Worm (Caenorhabditis elegans): ENCODE measurements around the gene ttr-28.
A peak's percentile ranks its signal among the peaks of the same experiment; 100 is the strongest.

ttr-28 gene

DNA sequence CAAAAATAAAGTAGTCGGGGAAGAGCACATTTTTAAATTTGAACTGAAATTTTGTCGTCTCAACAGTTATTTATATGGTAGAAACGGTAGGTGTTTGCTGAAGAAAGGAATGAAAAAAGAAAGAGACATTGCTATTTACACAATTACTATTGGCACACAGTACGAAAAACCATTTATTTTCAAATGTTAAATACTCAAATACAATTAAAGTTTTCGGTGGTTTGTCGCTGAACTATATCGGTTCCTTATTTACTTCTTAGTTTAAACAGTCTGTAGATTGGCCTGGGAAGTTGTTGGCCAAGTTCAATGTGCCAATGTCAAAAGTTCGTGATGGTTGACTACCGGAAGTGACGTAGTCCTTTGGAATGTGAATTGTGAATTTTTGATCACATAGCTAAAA lies 920 bp downstream of the ttr-28 start, which contains the start of gene ttr-27:
Gene ttr-27 (minus strand): TSS at position 45 of the 400 bp plus-strand sequence.
- no peak for TF ChIP-seq F33H1.4 (GFP tag; IDR thresholded peaks at IDR 0.05)
- TF ChIP-seq rpc-1 (optimal IDR thresholded peaks at IDR 0.05): no peak
- TF ChIP-seq rpc-1 (tag; optimal IDR thresholded peaks at IDR 0.05): no peak
- no peak for TF ChIP-seq ekl-4 (GFP tag; IDR thresholded peaks at IDR 0.05)
- no peak for TF ChIP-seq dpl-1 (GFP tag; optimal IDR thresholded peaks at IDR 0.05)
- TF ChIP-seq rec-8 (tag; optimal IDR thresholded peaks at IDR 0.05): no peak
- no peak for TF ChIP-seq Y53F4B.3 (GFP tag; IDR thresholded peaks at IDR 0.05)
- TF ChIP-seq Y67H2A.10 (GFP tag; conservative IDR thresholded peaks at IDR 0.05): no peak
- no peak for TF ChIP-seq K12H6.12 (tag; optimal IDR thresholded peaks at IDR 0.05)

- TF ChIP-seq hrde-1 (tag; optimal IDR thresholded peaks at IDR 0.05; ENCODE audit: borderline replicate concordance) (no peak), ZK185.1 (tag; optimal IDR thresholded peaks at IDR 0.05; ENCODE audit: poor library complexity, severe bottlenecking) (no peak), attf-3 (GFP tag; conservative IDR thresholded peaks at IDR 0.05) (no peak), madf-6 (GFP tag; IDR thresholded peaks at IDR 0.05) (no peak), tlf-1 (GFP tag; optimal IDR thresholded peaks at IDR 0.05) (no peak), D2030.7 (GFP tag; IDR thresholded peaks at IDR 0.05) (no peak), hmg-20 (GFP tag; IDR thresholded peaks at IDR 0.05) (no peak)
Measured at ce11 chrV:12901301-12901700, 3.7 kb downstream of the ttr-28 start.

DNA sequence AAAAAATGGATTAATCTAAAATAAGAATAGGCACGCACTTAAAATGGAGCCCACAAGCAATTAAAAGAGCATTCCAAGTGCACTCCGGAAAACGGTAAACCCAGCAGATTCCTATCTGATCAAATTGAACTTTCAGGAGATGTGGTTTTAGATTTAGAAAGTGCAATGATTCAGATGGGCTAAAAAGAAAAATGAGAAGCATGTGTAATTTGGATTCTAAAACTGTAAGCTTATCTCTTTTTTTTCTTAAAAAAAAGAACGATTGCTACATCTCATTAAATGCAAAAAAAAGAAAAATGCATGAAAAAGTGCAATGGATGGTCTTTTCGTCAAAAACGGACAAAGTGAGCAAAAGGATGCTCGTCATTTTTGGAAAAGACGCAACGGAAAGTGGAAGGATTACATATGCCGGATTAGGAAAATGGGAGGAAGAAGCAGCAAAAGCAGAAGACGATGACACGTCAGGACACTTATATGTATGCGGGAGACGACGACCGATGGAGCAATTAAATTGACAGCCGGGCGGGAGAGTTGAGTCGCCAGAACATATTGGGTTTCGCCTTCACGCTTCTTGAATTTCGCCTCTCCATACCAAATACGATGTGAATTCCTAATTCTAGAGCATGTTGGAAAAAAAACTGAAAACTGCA lies 6.3 kb downstream of the ttr-28 start:
- TF ChIP-seq sea-2 (GFP tag; IDR thresholded peaks at IDR 0.05): no peak
- no peak for TF ChIP-seq B0019.2 (GFP tag; conservative IDR thresholded peaks at IDR 0.05)
- no peak for TF ChIP-seq let-607 (tag; optimal IDR thresholded peaks at IDR 0.05)
- TF ChIP-seq lin-54 (GFP tag; optimal IDR thresholded peaks at IDR 0.05): no peak
- TF ChIP-seq aptf-3 (GFP tag; IDR thresholded peaks at IDR 0.05): no peak
- TF ChIP-seq B0336.3 (GFP tag; IDR thresholded peaks at IDR 0.05): no peak
- TF ChIP-seq F55B11.4 (tag; optimal IDR thresholded peaks at IDR 0.05; ENCODE audit: borderline replicate concordance, insufficient read depth): no peak

DNA sequence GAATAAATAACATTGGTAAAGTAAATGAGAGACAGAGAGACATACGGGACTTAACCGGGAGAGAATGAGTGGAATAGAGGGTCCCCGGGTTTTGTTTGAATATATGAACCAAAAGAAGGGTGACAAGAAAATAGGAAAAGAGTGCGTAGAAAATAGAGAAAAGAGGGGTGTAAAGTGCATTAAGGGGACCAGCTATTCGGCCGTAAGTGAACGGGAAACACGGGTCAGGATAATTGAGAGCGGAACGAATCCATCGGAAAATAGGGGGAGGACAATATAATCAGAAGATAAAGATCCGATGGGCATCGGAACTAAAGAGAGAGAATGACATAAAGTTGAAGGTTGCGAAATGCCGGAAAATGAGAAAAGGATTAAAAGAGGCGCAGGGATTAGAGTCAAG lies 7.6 kb downstream of the ttr-28 start:
- 0 out of 2 replicates have a peak, but pooled peaks have one; percentile 25 for TF ChIP-seq cebp-1 (GFP tag; IDR thresholded peaks at IDR 0.05)
- no peak for TF ChIP-seq cebp-1 (tag; optimal IDR thresholded peaks at IDR 0.05)
- TF ChIP-seq K11D2.4 (GFP tag; IDR thresholded peaks at IDR 0.05): no peak
- no peak for TF ChIP-seq nhr-179 (tag; optimal IDR thresholded peaks at IDR 0.05)

ce11 chrV:12896850-12897249 lies 8.1 kb downstream of the ttr-28 start:
- TF ChIP-seq attf-5 (GFP tag; optimal IDR thresholded peaks at IDR 0.05) (no peak), ceh-27 (GFP tag; optimal IDR thresholded peaks at IDR 0.05) (no peak), hmg-20 (GFP tag; IDR thresholded peaks at IDR 0.05) (no peak), F23B12.7 (tag; optimal IDR thresholded peaks at IDR 0.05; ENCODE audit: insufficient read depth) (no peak), sea-2 (GFP tag; IDR thresholded peaks at IDR 0.05) (no peak), Y67H2A.10 (GFP tag; conservative IDR thresholded peaks at IDR 0.05) (no peak), xnd-1 (tag; optimal IDR thresholded peaks at IDR 0.05) (no peak)

All from whole organism, young adult.